Worm (Caenorhabditis elegans): ENCODE results near the gene F53A9.8.

DNA sequence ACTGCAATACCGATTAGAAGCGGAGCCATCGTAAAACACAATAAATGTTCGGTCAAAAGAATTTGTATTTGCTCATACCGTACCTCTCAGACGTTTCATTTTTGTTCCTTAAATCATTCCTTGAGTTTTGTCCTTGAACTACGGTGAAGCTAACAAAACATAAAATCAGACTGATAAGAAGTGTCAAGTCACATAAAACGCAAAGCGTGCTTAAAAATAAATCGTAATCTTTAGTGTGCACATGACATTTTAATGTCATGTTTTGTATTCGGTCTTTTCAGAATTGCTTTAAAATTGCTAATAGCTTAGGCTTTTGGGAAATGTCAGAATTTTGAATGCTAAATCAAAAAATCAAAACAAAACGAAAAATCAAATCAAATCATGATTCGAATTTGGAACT lies 6.0 kb downstream of the F53A9.8 start:
- no peak for TF ChIP-seq dao-5 (tag; optimal IDR thresholded peaks at IDR 0.05)
- TF ChIP-seq him-1 (tag; optimal IDR thresholded peaks at IDR 0.05) = no peak
- no peak for TF ChIP-seq W03F9.2 (tag; optimal IDR thresholded peaks at IDR 0.05)
